Worm (Caenorhabditis elegans) whole organism, midembryonic: ENCODE results near the gene lelo-1.

ENCODE experiments used
- T22C8.4 ChIP-seq: fragments of 200-800 bp; sonication (Bioruptor generic); IDR thresholded peaks from 2 replicates; pipeline ENCODE4 v1.3.6; 2022; ENCODE audit warnings: missing genetic modification characterization, missing compliant biosample characterization
- cog-1 ChIP-seq: sonication (generic microtip); optimal IDR thresholded peaks from 2 replicates; lab custom pipeline; 2016; ENCODE audit warnings: missing genetic modification characterization, missing compliant biosample characterization
- flt-1 ChIP-seq: fragments of 200-800 bp; sonication (Bioruptor generic); IDR thresholded peaks from 2 replicates; pipeline ENCODE4 v1.3.6; 2022; ENCODE audit warnings: missing genetic modification characterization, missing compliant biosample characterization
- klf-2 ChIP-seq: fragments of 200-800 bp; sonication (Bioruptor generic); conservative IDR thresholded peaks from 2 replicates; pipeline ENCODE4 v1.3.6; 2022; ENCODE audit warnings: missing genetic modification reagents, missing genetic modification characterization, missing compliant biosample characterization
- med-1 ChIP-seq: sonication (generic microtip); optimal IDR thresholded peaks from 2 replicates; lab custom pipeline; 2017; ENCODE audit warnings: missing genetic modification characterization, mild to moderate bottlenecking, missing compliant biosample characterization, antibody characterized with exemption, missing genetic modification reagents; ENCODE audit not compliant: insufficient read depth
- ref-1 ChIP-seq: fragments of 200-800 bp; sonication (Bioruptor generic); conservative IDR thresholded peaks from 2 replicates; pipeline ENCODE4 v1.3.6; 2022; ENCODE audit warnings: missing genetic modification reagents, missing genetic modification characterization, missing compliant biosample characterization
- tab-1 ChIP-seq: fragments of 200-800 bp; sonication (Bioruptor generic); IDR thresholded peaks from 2 replicates; pipeline ENCODE4 v1.3.6; 2022; ENCODE audit warnings: missing genetic modification characterization, missing compliant biosample characterization
- ztf-23 ChIP-seq: fragments of 200-800 bp; sonication (Bioruptor generic); IDR thresholded peaks from 2 replicates; pipeline ENCODE4 v1.3.6; 2022; ENCODE audit warnings: missing genetic modification reagents, missing genetic modification characterization, missing compliant biosample characterization
- ztf-29 ChIP-seq: fragments of 200-800 bp; sonication (Bioruptor generic); IDR thresholded peaks from 2 replicates; pipeline ENCODE4 v1.3.6; 2022; ENCODE audit warnings: missing genetic modification reagents, missing genetic modification characterization, missing compliant biosample characterization

DNA sequence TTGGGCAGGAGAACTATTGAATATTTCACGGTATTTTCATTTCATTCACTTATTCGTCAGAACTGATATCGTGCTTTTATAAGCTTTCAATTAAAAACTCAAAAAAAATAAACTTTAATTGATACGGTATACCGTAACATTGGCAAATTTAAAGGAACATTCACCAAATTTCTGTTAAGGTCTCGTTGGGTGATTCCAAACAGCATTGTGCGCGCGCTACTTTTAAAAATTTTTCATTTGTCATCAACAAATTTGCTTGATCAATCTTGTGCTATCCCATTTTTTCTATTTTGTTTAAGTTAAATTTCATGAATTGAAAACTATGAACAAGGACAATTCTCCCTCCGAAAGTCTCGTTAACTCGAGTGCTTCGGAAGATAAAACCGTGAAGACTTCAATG lies 47.7 kb upstream of the lelo-1 start, which contains the start of gene szy-4:
- TF ChIP-seq flt-1 (no peak), ztf-29 (GFP tag; lab: Robert Waterston, UW) (no peak), ztf-23 (GFP tag; lab: Robert Waterston, UW) (no peak), cog-1 (tag; lab: Kevin White, UChicago) (no peak), tab-1 (GFP tag; lab: Robert Waterston, UW) (no peak), klf-2 (GFP tag; lab: Robert Waterston, UW) (no peak), T22C8.4 (GFP tag; lab: Robert Waterston, UW) (no peak), med-1 (no peak), ref-1 (no peak)
